Worm (Caenorhabditis elegans): ENCODE results near the gene ZC443.1.

DNA sequence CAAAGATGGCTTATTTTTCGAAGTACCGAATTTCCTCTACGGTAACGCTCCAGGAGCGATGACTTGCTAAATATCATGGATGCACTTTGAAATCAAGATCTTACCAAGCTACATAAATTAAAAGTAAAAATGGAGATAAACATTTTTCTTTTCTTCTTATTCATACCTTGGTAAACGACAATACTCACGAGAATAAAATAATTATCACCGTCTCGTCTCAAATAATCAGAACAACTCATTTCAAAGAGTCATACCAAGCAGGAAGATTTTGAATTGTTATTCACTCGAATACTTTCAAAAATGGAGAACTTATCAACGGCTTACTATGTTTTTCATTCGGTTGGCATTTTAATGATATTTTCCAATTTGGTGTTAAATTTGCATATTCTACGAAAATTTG is 6.6 kb downstream of the ZC443.1 start, which contains the start of gene srbc-45:
- TF ChIP-seq cog-1 (tag; optimal IDR thresholded peaks at IDR 0.05) (no peak), med-1 (GFP tag; optimal IDR thresholded peaks at IDR 0.05; ENCODE audit: insufficient read depth) (no peak), tab-1 (GFP tag; IDR thresholded peaks at IDR 0.05) (no peak), flt-1 (GFP tag; IDR thresholded peaks at IDR 0.05) (no peak), ref-1 (GFP tag; conservative IDR thresholded peaks at IDR 0.05) (no peak)

All from whole organism, midembryonic.